Fruit fly (Drosophila melanogaster): ENCODE measurements around the gene CG7368.
A peak's percentile ranks its signal among the peaks of the same experiment; 100 is the strongest.

- no peak for TF ChIP-seq Doc3 (GFP tag; IDR thresholded peaks at IDR 0.05; ENCODE audit: partially characterized antibody)
- no peak for TF ChIP-seq HLH3B (GFP tag; IDR thresholded peaks at IDR 0.05)
- no peak for TF ChIP-seq Poxn (GFP tag; IDR thresholded peaks at IDR 0.05)
- no peak for TF ChIP-seq Bdp1 (GFP tag; optimal IDR thresholded peaks at IDR 0.05)
- no peak for TF ChIP-seq Spps (tag; optimal IDR thresholded peaks at IDR 0.05)
- TF ChIP-seq pho (GFP tag; optimal IDR thresholded peaks at IDR 0.05): peak; percentile 27
- no peak for TF ChIP-seq tgo (GFP tag; IDR thresholded peaks at IDR 0.05)
- no peak for TF ChIP-seq CG10366 (GFP tag; IDR thresholded peaks at IDR 0.05)
- no peak for TF ChIP-seq yki (optimal IDR thresholded peaks at IDR 0.05)
- peak; percentile 11 for TF ChIP-seq CG1792 (GFP tag; optimal IDR thresholded peaks at IDR 0.05)
- no peak for TF ChIP-seq dmrt99B (tag; optimal IDR thresholded peaks at IDR 0.05)
- TF ChIP-seq Sin3A (optimal IDR thresholded peaks at IDR 0.05): no peak
- TF ChIP-seq CG7271 (tag; optimal IDR thresholded peaks at IDR 0.05): no peak
- no peak for TF ChIP-seq E2f2 (GFP tag; IDR thresholded peaks at IDR 0.05)
These were observed 17.1 kb upstream of the CG7368 start, which contains the start of gene CG43390 for dm6 chr3L:11579919-11580318.

Measured in whole organism, embryonic.